Worm (Caenorhabditis elegans) whole organism, midembryonic: ENCODE results near the gene clec-225.

Source experiments
- flt-1 ChIP-seq: fragments of 200-800 bp; sonication (Bioruptor generic); IDR thresholded peaks from 2 replicates; pipeline ENCODE4 v1.3.6; 2022; ENCODE audit warnings: missing genetic modification characterization, missing compliant biosample characterization
- ref-1 ChIP-seq: fragments of 200-800 bp; sonication (Bioruptor generic); conservative IDR thresholded peaks from 2 replicates; pipeline ENCODE4 v1.3.6; 2022; ENCODE audit warnings: missing genetic modification reagents, missing genetic modification characterization, missing compliant biosample characterization
- ztf-23 ChIP-seq: fragments of 200-800 bp; sonication (Bioruptor generic); IDR thresholded peaks from 2 replicates; pipeline ENCODE4 v1.3.6; 2022; ENCODE audit warnings: missing genetic modification reagents, missing genetic modification characterization, missing compliant biosample characterization

ce11 chrV:13112937-13113497 is 21.7 kb downstream of the clec-225 start:
- TF ChIP-seq ztf-23 (GFP tag; lab: Robert Waterston, UW): no peak
- no peak for TF ChIP-seq flt-1 (GFP tag; lab: Robert Waterston, UW)
- TF ChIP-seq ref-1: no peak
